Worm (Caenorhabditis elegans) whole organism, L2 larva: ENCODE data around the gene Y17G9A.4.
A peak's percentile ranks its signal among the peaks of the same experiment; 100 is the strongest.

ENCODE experiments used
- ama-1 ChIP-seq: fragments of 150-350 bp; optimal IDR thresholded peaks from 2 replicates; lab custom pipeline; 2018; ENCODE audit warnings: inconsistent platforms
- elt-1 ChIP-seq: fragments of 150-350 bp; optimal IDR thresholded peaks from 2 replicates; lab custom pipeline; 2014; ENCODE audit warnings: missing biosample characterization, missing genetic modification characterization
- elt-3 ChIP-seq: sonication (generic microtip); optimal IDR thresholded peaks from 2 replicates; lab custom pipeline; 2017; ENCODE audit warnings: missing biosample characterization, missing genetic modification characterization
- lin-39 ChIP-seq: fragments of 150-350 bp; optimal IDR thresholded peaks from 2 replicates; lab custom pipeline; 2014; ENCODE audit warnings: missing biosample characterization, missing genetic modification reagents, missing genetic modification characterization
- nhr-12 ChIP-seq: fragments of 150-350 bp; optimal IDR thresholded peaks from 2 replicates; lab custom pipeline; 2014; ENCODE audit warnings: missing biosample characterization, missing genetic modification characterization
- nhr-237 ChIP-seq: fragments of 150-350 bp; optimal IDR thresholded peaks from 2 replicates; lab custom pipeline; 2014; ENCODE audit warnings: missing biosample characterization, missing genetic modification characterization
- nhr-25 ChIP-seq: fragments of 150-350 bp; sonication (generic microtip); optimal IDR thresholded peaks from 3 replicates; lab custom pipeline; 2014; ENCODE audit warnings: missing biosample characterization, missing genetic modification characterization
- nhr-77 ChIP-seq: fragments of 150-350 bp; optimal IDR thresholded peaks from 2 replicates; lab custom pipeline; 2014; ENCODE audit warnings: missing biosample characterization, missing genetic modification characterization
- skn-1 ChIP-seq: sonication (generic microtip); optimal IDR thresholded peaks from 2 replicates; lab custom pipeline; 2017; ENCODE audit warnings: missing biosample characterization, missing genetic modification characterization
- unc-39 ChIP-seq: fragments of 150-350 bp; optimal IDR thresholded peaks from 2 replicates; lab custom pipeline; 2014; ENCODE audit warnings: missing biosample characterization, missing genetic modification characterization
- unc-62 ChIP-seq: fragments of 150-350 bp; optimal IDR thresholded peaks from 2 replicates; lab custom pipeline; 2014; ENCODE audit warnings: missing biosample characterization, missing genetic modification reagents, missing genetic modification characterization
- zag-1 ChIP-seq: fragments of 150-350 bp; optimal IDR thresholded peaks from 2 replicates; lab custom pipeline; 2014; ENCODE audit warnings: missing biosample characterization, missing genetic modification characterization

DNA sequence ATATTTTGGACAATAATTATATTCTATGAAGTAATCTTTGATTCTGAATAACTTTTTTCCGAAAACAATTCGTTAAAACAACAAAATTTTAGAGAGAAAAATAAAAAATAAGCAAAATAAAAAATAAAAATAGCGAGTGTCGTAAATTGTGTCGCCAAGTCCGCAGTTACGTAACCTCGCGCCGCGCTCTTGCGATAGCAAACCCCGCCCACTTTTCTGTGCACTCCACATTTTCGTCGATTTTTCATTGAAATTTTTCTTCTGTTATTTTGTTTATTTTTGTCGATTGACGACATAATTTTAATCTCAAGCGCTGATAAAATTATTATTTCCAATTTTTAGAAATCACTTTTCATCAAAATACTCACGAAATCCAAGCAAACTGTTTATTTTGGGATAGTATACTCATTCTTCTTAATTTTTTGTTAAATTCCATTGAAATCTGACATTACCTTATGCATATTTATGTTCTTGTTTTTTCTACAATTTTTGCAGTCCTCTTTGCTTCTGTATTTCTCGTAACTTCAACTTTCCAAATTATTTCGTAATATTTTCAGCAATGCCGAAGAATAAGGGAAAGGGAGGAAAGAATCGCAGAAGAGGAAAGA lies 50.9 kb downstream of the Y17G9A.4 start, which contains the start of gene eif-1.A:
- TF ChIP-seq nhr-12 (tag; lab: Kevin White, UChicago) (no peak), unc-62 (GFP tag; lab: Kevin White, UChicago) (no peak), nhr-25 (tag; lab: Kevin White, UChicago) (peak; percentile 3), elt-3 (tag; lab: Kevin White, UChicago) (no peak), nhr-77 (tag; lab: Kevin White, UChicago) (no peak), lin-39 (tag; lab: Kevin White, UChicago) (no peak), ama-1 (no peak), skn-1 (no peak), nhr-237 (no peak), elt-1 (tag; lab: Kevin White, UChicago) (no peak), unc-39 (tag; lab: Kevin White, UChicago) (no peak), zag-1 (no peak)
